Worm (Caenorhabditis elegans): ENCODE measurements around the gene str-185.

Gene str-185

ce11 chrIV:4413114-4413513, 16.7 kb downstream of the str-185 start:
- TF ChIP-seq atf-7 (tag; optimal IDR thresholded peaks at IDR 0.05) (peak; percentile 15), egrh-3 (GFP tag; IDR thresholded peaks at IDR 0.05) (no peak), F55B11.4 (tag; optimal IDR thresholded peaks at IDR 0.05; ENCODE audit: borderline replicate concordance, insufficient read depth) (no peak), hrde-1 (tag; optimal IDR thresholded peaks at IDR 0.05; ENCODE audit: borderline replicate concordance) (no peak), zfh-2 (GFP tag; conservative IDR thresholded peaks at IDR 0.05) (0 out of 2 replicates have a peak, but pooled peaks have one; percentile 35), let-607 (tag; optimal IDR thresholded peaks at IDR 0.05) (no peak), nhr-90 (tag; optimal IDR thresholded peaks at IDR 0.05) (no peak), F52B5.7 (tag; optimal IDR thresholded peaks at IDR 0.05) (peak; percentile 23), B0261.1 (tag; optimal IDR thresholded peaks at IDR 0.05) (no peak), hsf-1 (GFP tag; IDR thresholded peaks at IDR 0.05) (0 out of 2 replicates have a peak, but pooled peaks have one; percentile 22), hmg-1.2 (GFP tag; IDR thresholded peaks at IDR 0.05) (no peak), F22D6.2 (tag; optimal IDR thresholded peaks at IDR 0.05) (no peak), snpc-1.1 (tag; optimal IDR thresholded peaks at IDR 0.05; ENCODE audit: insufficient read depth) (no peak), chd-7 (tag; optimal IDR thresholded peaks at IDR 0.05) (peak; percentile 46), dox-1 (GFP tag; IDR thresholded peaks at IDR 0.05) (peak; percentile 33; the same call in 1 of the 2 replicates)

ce11 chrIV:4411948-4412335, 17.9 kb downstream of the str-185 start:
- TF ChIP-seq mcd-1 (GFP tag; IDR thresholded peaks at IDR 0.05) (0 out of 2 replicates have a peak, but pooled peaks have one; percentile 6), zfh-2 (GFP tag; conservative IDR thresholded peaks at IDR 0.05) (peak; percentile 69), bed-2 (GFP tag; IDR thresholded peaks at IDR 0.05) (no peak), Y79H2A.3 (GFP tag; conservative IDR thresholded peaks at IDR 0.05) (0 out of 2 replicates have a peak, but pooled peaks have one; percentile 58), nhr-80 (tag; optimal IDR thresholded peaks at IDR 0.05) (no peak)

ce11 chrIV:4411311-4411947, 18.4 kb downstream of the str-185 start:
- TF ChIP-seq Y95B8A.8 (GFP tag; IDR thresholded peaks at IDR 0.05) (no peak), hmg-1.2 (GFP tag; IDR thresholded peaks at IDR 0.05) (no peak), snpc-3.4 (tag; optimal IDR thresholded peaks at IDR 0.05) (no peak), madf-6 (GFP tag; IDR thresholded peaks at IDR 0.05) (no peak), pbrm-1 (GFP tag; IDR thresholded peaks at IDR 0.05) (no peak), snpc-4 (GFP tag; optimal IDR thresholded peaks at IDR 0.05) (no peak), snpc-4 (tag; optimal IDR thresholded peaks at IDR 0.05) (no peak), somi-1 (GFP tag; optimal IDR thresholded peaks at IDR 0.05) (no peak), Y56A3A.18 (GFP tag; IDR thresholded peaks at IDR 0.05) (no peak), lin-54 (GFP tag; optimal IDR thresholded peaks at IDR 0.05) (no peak), ceh-58 (GFP tag; IDR thresholded peaks at IDR 0.05) (no peak), F33H1.4 (GFP tag; IDR thresholded peaks at IDR 0.05) (no peak)

ce11 chrIV:4410526-4410925, 19.3 kb downstream of the str-185 start:
- TF ChIP-seq lag-1 (GFP tag; IDR thresholded peaks at IDR 0.05) (no peak), sea-2 (GFP tag; IDR thresholded peaks at IDR 0.05) (no peak), Y53G8AR.9 (GFP tag; conservative IDR thresholded peaks at IDR 0.05) (no peak), ztf-22 (GFP tag; optimal IDR thresholded peaks at IDR 0.05) (no peak), egl-44 (GFP tag; IDR thresholded peaks at IDR 0.05) (no peak), snpc-1.1 (tag; optimal IDR thresholded peaks at IDR 0.05; ENCODE audit: insufficient read depth) (no peak), pha-4 (tag; optimal IDR thresholded peaks at IDR 0.05) (no peak), ekl-4 (GFP tag; IDR thresholded peaks at IDR 0.05) (no peak), C06A6.2 (GFP tag; conservative IDR thresholded peaks at IDR 0.05) (no peak), egrh-3 (GFP tag; IDR thresholded peaks at IDR 0.05) (no peak), ztf-6 (GFP tag; IDR thresholded peaks at IDR 0.05) (no peak), ztf-25 (GFP tag; IDR thresholded peaks at IDR 0.05) (no peak), ceh-40 (GFP tag; IDR thresholded peaks at IDR 0.05) (no peak), B0035.1 (tag; optimal IDR thresholded peaks at IDR 0.05) (no peak), F33H1.4 (GFP tag; IDR thresholded peaks at IDR 0.05) (no peak), B0261.1 (tag; optimal IDR thresholded peaks at IDR 0.05) (no peak), snpc-4 (GFP tag; optimal IDR thresholded peaks at IDR 0.05) (no peak), snpc-4 (tag; optimal IDR thresholded peaks at IDR 0.05) (no peak), F22D6.2 (tag; optimal IDR thresholded peaks at IDR 0.05) (no peak), nhr-179 (tag; optimal IDR thresholded peaks at IDR 0.05) (no peak)
